Worm (Caenorhabditis elegans): Measurements from ENCODE around the gene srh-23.

srh-23 gene

DNA sequence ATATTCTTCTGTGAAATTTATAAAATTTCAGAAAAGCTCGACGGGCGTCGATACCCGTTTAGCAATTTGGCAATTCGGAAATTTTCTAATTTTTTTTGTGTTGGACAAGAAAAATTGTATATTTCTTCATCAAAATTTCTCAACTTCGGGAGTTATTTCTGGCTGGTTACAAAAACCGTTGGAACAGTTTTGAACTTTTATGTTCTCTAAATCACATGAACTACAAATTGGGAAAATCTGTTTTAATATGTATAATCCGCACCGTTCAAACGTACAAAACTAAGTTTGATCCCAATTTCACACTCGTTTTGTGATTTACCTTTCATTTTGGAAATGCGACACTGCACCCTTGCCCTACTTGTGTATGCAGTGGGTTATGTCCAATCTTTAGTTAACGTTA lies 35.5 kb upstream of the srh-23 start, which contains the start of gene T19H12.3:
T19H12.3 (plus strand) TSS at position 301 of the 400 bp plus-strand sequence.
- TF ChIP-seq rbr-2 (tag; optimal IDR thresholded peaks at IDR 0.05), result no peak
- TF ChIP-seq sdz-12 (GFP tag; optimal IDR thresholded peaks at IDR 0.05), result no peak
- no peak for TF ChIP-seq unc-130 (GFP tag; optimal IDR thresholded peaks at IDR 0.05)
- no peak for TF ChIP-seq Y5F2A.4 (GFP tag; optimal IDR thresholded peaks at IDR 0.05)
- no peak for TF ChIP-seq spr-3 (GFP tag; optimal IDR thresholded peaks at IDR 0.05)
- no peak for TF ChIP-seq madf-9 (GFP tag; conservative IDR thresholded peaks at IDR 0.05)
- no peak for TF ChIP-seq jun-1 (tag; optimal IDR thresholded peaks at IDR 0.05)
- no peak for TF ChIP-seq F10B5.3 (tag; optimal IDR thresholded peaks at IDR 0.05)
- TF ChIP-seq ceh-44 (GFP tag; IDR thresholded peaks at IDR 0.05), result no peak
- TF ChIP-seq nhr-48 (tag; optimal IDR thresholded peaks at IDR 0.05), result no peak

DNA sequence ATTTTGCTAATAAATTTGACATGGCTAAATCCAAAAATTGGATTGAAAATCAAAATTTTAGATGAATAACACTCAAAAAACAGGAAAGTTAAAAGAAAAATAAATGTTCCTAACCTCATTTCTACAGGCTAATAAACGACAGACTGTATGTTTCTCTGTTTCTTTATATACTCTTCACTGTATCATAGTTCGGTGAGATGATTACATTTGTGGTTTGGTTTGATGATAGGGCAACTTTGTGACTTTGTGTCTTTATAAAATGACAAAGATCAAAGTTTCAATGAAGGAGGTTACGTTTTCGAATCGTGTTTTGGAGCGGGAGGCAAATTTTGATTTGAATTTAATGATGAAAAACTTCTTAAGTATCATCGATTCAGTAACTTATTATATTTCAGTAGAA lies 31.4 kb upstream of the srh-23 start, which contains the start of gene ugt-12:
ugt-12 (minus strand) TSS at position 153 of the 400 bp plus-strand sequence.
- no peak for TF ChIP-seq ceh-82 (tag; optimal IDR thresholded peaks at IDR 0.05)
- no peak for TF ChIP-seq F26F4.8 (GFP tag; conservative IDR thresholded peaks at IDR 0.05)
- TF ChIP-seq Y48G9A.11 (GFP tag; IDR thresholded peaks at IDR 0.05), result no peak
- no peak for TF ChIP-seq dpl-1 (GFP tag; optimal IDR thresholded peaks at IDR 0.05)
- TF ChIP-seq dve-1 (tag; optimal IDR thresholded peaks at IDR 0.05; ENCODE audit: insufficient read depth), result peak; percentile 35
- no peak for TF ChIP-seq egl-27 (tag; optimal IDR thresholded peaks at IDR 0.05)
- TF ChIP-seq F49E8.2 (tag; optimal IDR thresholded peaks at IDR 0.05; ENCODE audit: borderline replicate concordance), result no peak
- TF ChIP-seq hlh-30 (tag; optimal IDR thresholded peaks at IDR 0.05; ENCODE audit: insufficient read depth), result peak; percentile 18
- TF ChIP-seq pha-4 (GFP tag; IDR thresholded peaks at IDR 0.05), result no peak
- TF ChIP-seq pha-4 (tag; optimal IDR thresholded peaks at IDR 0.05), result no peak
- peak; percentile 71 for TF ChIP-seq pqm-1 (tag; optimal IDR thresholded peaks at IDR 0.05)
- no peak for TF ChIP-seq ceh-20 (GFP tag; IDR thresholded peaks at IDR 0.05)
- TF ChIP-seq spr-1 (tag; optimal IDR thresholded peaks at IDR 0.05), result no peak
- TF ChIP-seq ctbp-1 (GFP tag; IDR thresholded peaks at IDR 0.05), result no peak
- peak; percentile 60 for TF ChIP-seq dmd-6 (GFP tag; IDR thresholded peaks at IDR 0.05)
- TF ChIP-seq nhr-102 (tag; optimal IDR thresholded peaks at IDR 0.05), result peak; percentile 28
- TF ChIP-seq madf-5 (GFP tag; IDR thresholded peaks at IDR 0.05), result no peak
- no peak for TF ChIP-seq zag-1 (tag; optimal IDR thresholded peaks at IDR 0.05)
- peak; percentile 37 for TF ChIP-seq hlh-11 (tag; optimal IDR thresholded peaks at IDR 0.05)
- TF ChIP-seq ceh-62 (tag; optimal IDR thresholded peaks at IDR 0.05), result no peak
- TF ChIP-seq mep-1 (tag; optimal IDR thresholded peaks at IDR 0.05), result peak; percentile 18
- no peak for TF ChIP-seq mdl-1 (tag; optimal IDR thresholded peaks at IDR 0.05)
- no peak for TF ChIP-seq gei-8 (GFP tag; optimal IDR thresholded peaks at IDR 0.05)
- TF ChIP-seq ceh-44 (GFP tag; IDR thresholded peaks at IDR 0.05), result no peak
- no peak for TF ChIP-seq ceh-32 (tag; optimal IDR thresholded peaks at IDR 0.05; ENCODE audit: poor library complexity)
- TF ChIP-seq zip-2 (tag; optimal IDR thresholded peaks at IDR 0.05), result no peak
- TF ChIP-seq ces-1 (GFP tag; optimal IDR thresholded peaks at IDR 0.05), result no peak
- TF ChIP-seq skn-1 (tag; optimal IDR thresholded peaks at IDR 0.05), result no peak
- no peak for TF ChIP-seq daf-16 (GFP tag; optimal IDR thresholded peaks at IDR 0.05)
- peak; percentile 54 for TF ChIP-seq daf-16 (tag; optimal IDR thresholded peaks at IDR 0.05)
- TF ChIP-seq mdt-29 (GFP tag; IDR thresholded peaks at IDR 0.05), result no peak
- TF ChIP-seq nhr-77 (tag; optimal IDR thresholded peaks at IDR 0.05), result peak; percentile 58
- no peak for TF ChIP-seq cey-2 (tag; optimal IDR thresholded peaks at IDR 0.05; ENCODE audit: borderline replicate concordance, insufficient read depth)
- no peak for TF ChIP-seq arid-1 (GFP tag; conservative IDR thresholded peaks at IDR 0.05)
- TF ChIP-seq nhr-28 (tag; optimal IDR thresholded peaks at IDR 0.05), result peak; percentile 93
- TF ChIP-seq lin-38 (GFP tag; IDR thresholded peaks at IDR 0.05), result no peak
- TF ChIP-seq ztf-7 (tag; optimal IDR thresholded peaks at IDR 0.05), result peak; percentile 57
- no peak for TF ChIP-seq aly-2 (tag; optimal IDR thresholded peaks at IDR 0.05)
